Worm (Caenorhabditis elegans): ENCODE results near the gene mltn-12.

Gene mltn-12

ce11 chrIV:8979695-8980094 is 13.2 kb upstream of the mltn-12 start, which contains the start of gene col-119:
Gene col-119, minus strand, starts transcription at chrIV:8979795.
- TF ChIP-seq atf-7 (tag; optimal IDR thresholded peaks at IDR 0.05) = no peak
- peak; percentile 34 for TF ChIP-seq lin-40 (tag; optimal IDR thresholded peaks at IDR 0.05)
- TF ChIP-seq F33H1.4 (GFP tag; IDR thresholded peaks at IDR 0.05) = no peak
- TF ChIP-seq ceh-40 (GFP tag; IDR thresholded peaks at IDR 0.05) = no peak
- TF ChIP-seq nhr-80 (tag; optimal IDR thresholded peaks at IDR 0.05) = peak; percentile 0
- TF ChIP-seq F37B4.10 (GFP tag; IDR thresholded peaks at IDR 0.05) = no peak

- TF ChIP-seq attf-5 (GFP tag; optimal IDR thresholded peaks at IDR 0.05) (no peak), snpc-1.3 (tag; optimal IDR thresholded peaks at IDR 0.05; ENCODE audit: insufficient read depth) (no peak), lag-1 (GFP tag; IDR thresholded peaks at IDR 0.05) (no peak), ztf-25 (GFP tag; IDR thresholded peaks at IDR 0.05) (no peak), him-1 (tag; optimal IDR thresholded peaks at IDR 0.05) (no peak), ztf-3 (GFP tag; optimal IDR thresholded peaks at IDR 0.05) (no peak), hsf-1 (GFP tag; IDR thresholded peaks at IDR 0.05) (no peak), aptf-2 (GFP tag; conservative IDR thresholded peaks at IDR 0.05) (no peak), B0019.2 (GFP tag; conservative IDR thresholded peaks at IDR 0.05) (no peak)
These were observed 8.3 kb upstream of the mltn-12 start, which contains the start of gene nstp-1 for ce11 chrIV:8984566-8984965. Gene nstp-1, plus strand, starts transcription at chrIV:8984866.

ce11 chrIV:8986761-8987316 is 6.0 kb upstream of the mltn-12 start, which contains the start of gene bre-1:
Gene bre-1, plus strand, starts transcription at chrIV:8987266.
- TF ChIP-seq nhr-80 (tag; optimal IDR thresholded peaks at IDR 0.05) = peak; percentile 31
- TF ChIP-seq F49E8.2 (tag; optimal IDR thresholded peaks at IDR 0.05; ENCODE audit: insufficient read depth) = no peak
- TF ChIP-seq hmg-1.2 (GFP tag; IDR thresholded peaks at IDR 0.05) = peak; percentile 82

- peak; percentile 53 for TF ChIP-seq snpc-1.1 (tag; optimal IDR thresholded peaks at IDR 0.05; ENCODE audit: insufficient read depth)
- TF ChIP-seq snpc-4 (GFP tag; optimal IDR thresholded peaks at IDR 0.05) = no peak
- peak in 2 of 4 experiments; percentile 4 to 63 for TF ChIP-seq snpc-4 (tag; optimal IDR thresholded peaks at IDR 0.05)
- TF ChIP-seq ccch-3 (GFP tag; optimal IDR thresholded peaks at IDR 0.05) = no peak
- no peak for TF ChIP-seq ztf-6 (GFP tag; IDR thresholded peaks at IDR 0.05)
- TF ChIP-seq hmg-1.2 (GFP tag; IDR thresholded peaks at IDR 0.05) = no peak
These were observed 1.6 kb downstream of the mltn-12 start for ce11 chrIV:8994487-8994886.

ce11 chrIV:9000664-9001063 is 7.8 kb downstream of the mltn-12 start:
- TF ChIP-seq snpc-1.3 (tag; optimal IDR thresholded peaks at IDR 0.05; ENCODE audit: insufficient read depth) (no peak), unc-130 (GFP tag; optimal IDR thresholded peaks at IDR 0.05) (no peak), attf-5 (GFP tag; optimal IDR thresholded peaks at IDR 0.05) (no peak), lin-26 (GFP tag; IDR thresholded peaks at IDR 0.05) (0 out of 2 replicates have a peak, but pooled peaks have one; percentile 25), tbp1 (GFP tag; optimal IDR thresholded peaks at IDR 0.05) (peak; percentile 80), atf-7 (tag; optimal IDR thresholded peaks at IDR 0.05) (no peak), ets-4 (GFP tag; optimal IDR thresholded peaks at IDR 0.05) (no peak), Y79H2A.3 (GFP tag; conservative IDR thresholded peaks at IDR 0.05) (no peak), nhr-27 (tag; optimal IDR thresholded peaks at IDR 0.05) (no peak), hmg-1.2 (GFP tag; IDR thresholded peaks at IDR 0.05) (0 out of 2 replicates have a peak, but pooled peaks have one; percentile 7), B0261.1 (tag; optimal IDR thresholded peaks at IDR 0.05) (peak; percentile 45), rpc-1 (optimal IDR thresholded peaks at IDR 0.05) (peak; percentile 41), rpc-1 (tag; optimal IDR thresholded peaks at IDR 0.05) (peak; percentile 70), snpc-4 (GFP tag; optimal IDR thresholded peaks at IDR 0.05) (no peak), snpc-4 (tag; optimal IDR thresholded peaks at IDR 0.05) (no peak), bed-2 (GFP tag; IDR thresholded peaks at IDR 0.05) (no peak), pbrm-1 (GFP tag; IDR thresholded peaks at IDR 0.05) (no peak), snpc-3.4 (tag; optimal IDR thresholded peaks at IDR 0.05) (peak; percentile 35)

Data from whole organism, young adult.